Fruit fly (Drosophila melanogaster): Measurements from ENCODE around the gene CG9588.

Gene CG9588

DNA sequence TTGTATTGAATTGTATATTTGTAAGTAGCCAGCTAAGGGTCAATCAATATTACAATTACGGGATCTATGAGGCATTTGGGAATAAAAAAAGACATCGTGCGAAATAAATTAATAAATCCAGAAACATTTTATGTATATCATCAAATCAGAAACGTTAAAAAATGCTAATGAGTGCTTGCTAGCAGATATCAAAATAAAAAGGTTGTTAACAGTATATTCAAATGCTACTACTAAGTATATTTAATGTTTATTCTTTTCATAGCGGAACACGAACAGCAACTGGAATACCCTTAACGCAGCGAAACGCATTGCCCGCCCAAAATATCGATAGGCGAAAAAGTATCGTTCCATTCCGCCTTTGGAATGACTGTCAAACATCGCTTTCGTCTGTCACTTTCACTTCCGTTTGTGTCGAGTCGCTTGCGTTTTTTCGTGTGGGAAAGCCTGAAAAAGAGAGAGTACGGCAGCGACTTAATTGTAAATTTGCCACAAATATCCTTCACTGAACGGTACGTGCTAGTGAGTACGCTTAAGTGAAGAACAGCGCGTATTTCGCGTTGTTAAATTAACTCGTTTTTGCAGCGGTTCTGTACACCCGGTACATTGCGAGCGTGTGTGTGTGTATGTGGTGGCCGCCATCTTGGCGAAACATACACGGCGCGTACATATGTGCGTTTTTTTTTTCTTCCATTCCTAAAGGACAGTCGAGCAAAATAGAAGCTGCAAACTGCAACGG is 15.4 kb downstream of the CG9588 start, which contains the start of gene B52 (continued):
- TF ChIP-seq hbn (GFP tag; IDR thresholded peaks at IDR 0.05; ENCODE audit: partially characterized antibody) = no peak
- no peak for TF ChIP-seq H2.0 (GFP tag; IDR thresholded peaks at IDR 0.05)
- TF ChIP-seq NC2α (GFP tag; optimal IDR thresholded peaks at IDR 0.05) = peak; percentile 1
- TF ChIP-seq sens-2 (GFP tag; IDR thresholded peaks at IDR 0.05) = peak; percentile 73
- no peak for TF ChIP-seq CG10565 (GFP tag; optimal IDR thresholded peaks at IDR 0.05)
- 0 out of 3 replicates have a peak, but pooled peaks have one; percentile 33 for TF ChIP-seq vnd (GFP tag; IDR thresholded peaks at IDR 0.05; ENCODE audit: partially characterized antibody)
- peak; percentile 35 for TF ChIP-seq Myb (GFP tag; optimal IDR thresholded peaks at IDR 0.05)
- TF ChIP-seq ham (GFP tag; IDR thresholded peaks at IDR 0.05) = peak; percentile 54; the same call in 1 of the 2 replicates
- TF ChIP-seq esg (GFP tag; conservative IDR thresholded peaks at IDR 0.05) = peak; percentile 59
- peak; percentile 54; the same call in 1 of the 2 replicates for TF ChIP-seq CG17612 (GFP tag; IDR thresholded peaks at IDR 0.05)
- peak; percentile 28 for TF ChIP-seq CG12744 (GFP tag; optimal IDR thresholded peaks at IDR 0.05)
- TF ChIP-seq bigmax (GFP tag; optimal IDR thresholded peaks at IDR 0.05) = peak; percentile 51
- peak; percentile 53; the same call in 1 of the 2 replicates for TF ChIP-seq al (GFP tag; IDR thresholded peaks at IDR 0.05)
- TF ChIP-seq CG1832 (GFP tag; optimal IDR thresholded peaks at IDR 0.05) = no peak
- TF ChIP-seq CG34376 (GFP tag; optimal IDR thresholded peaks at IDR 0.05) = peak; percentile 84
- peak; percentile 76 for TF ChIP-seq ssp (GFP tag; IDR thresholded peaks at IDR 0.05)
- TF ChIP-seq CG3065 (GFP tag; optimal IDR thresholded peaks at IDR 0.05) = peak; percentile 25
- TF ChIP-seq Optix (GFP tag; IDR thresholded peaks at IDR 0.05) = 0 out of 3 replicates have a peak, but pooled peaks have one; percentile 22
- TF ChIP-seq Antp (GFP tag; optimal IDR thresholded peaks at IDR 0.05) = peak; percentile 48
- no peak for TF ChIP-seq CG12942 (GFP tag; optimal IDR thresholded peaks at IDR 0.05)
- TF ChIP-seq CG6683 (GFP tag; optimal IDR thresholded peaks at IDR 0.05) = peak; percentile 8
- no peak for TF ChIP-seq Atf-2 (GFP tag; optimal IDR thresholded peaks at IDR 0.05)
- peak; percentile 53; the same call in 2 of the 3 replicates for TF ChIP-seq Dbx (GFP tag; IDR thresholded peaks at IDR 0.05)
- peak; percentile 80 for TF ChIP-seq dm (GFP tag; optimal IDR thresholded peaks at IDR 0.05)
- peak; percentile 92 for TF ChIP-seq wek (GFP tag; optimal IDR thresholded peaks at IDR 0.05)
- no peak for TF ChIP-seq aop (GFP tag; IDR thresholded peaks at IDR 0.05)
- no peak for TF ChIP-seq sd (tag; optimal IDR thresholded peaks at IDR 0.05)
- TF ChIP-seq lmd (GFP tag; IDR thresholded peaks at IDR 0.05) = peak; percentile 47
- TF ChIP-seq CG7372 (GFP tag; IDR thresholded peaks at IDR 0.05) = no peak; the same call in 1 of the 2 replicates
- no peak for TF ChIP-seq Ravus (GFP tag; IDR thresholded peaks at IDR 0.05)
- TF ChIP-seq repo (GFP tag; optimal IDR thresholded peaks at IDR 0.05) = peak; percentile 1
- TF ChIP-seq seq (GFP tag; IDR thresholded peaks at IDR 0.05) = peak; percentile 48; the same call in 1 of the 2 replicates
- peak; percentile 55 for TF ChIP-seq crc (GFP tag; optimal IDR thresholded peaks at IDR 0.05)
- TF ChIP-seq CG9876 (GFP tag; optimal IDR thresholded peaks at IDR 0.05) = peak; percentile 42
- no peak for TF ChIP-seq CG16815 (GFP tag; optimal IDR thresholded peaks at IDR 0.05)
- peak; percentile 38 for TF ChIP-seq slp2 (GFP tag; optimal IDR thresholded peaks at IDR 0.05)
- peak; percentile 49 for TF ChIP-seq MBD-R2 (GFP tag; IDR thresholded peaks at IDR 0.05)
- TF ChIP-seq PHDP (tag; optimal IDR thresholded peaks at IDR 0.05) = peak; percentile 70
- peak; percentile 18 for TF ChIP-seq CG15479 (GFP tag; optimal IDR thresholded peaks at IDR 0.05)
- TF ChIP-seq Ssrp (tag; optimal IDR thresholded peaks at IDR 0.05) = no peak
- TF ChIP-seq az2 (GFP tag; optimal IDR thresholded peaks at IDR 0.05) = peak; percentile 15
- peak; percentile 34; the same call in 1 of the 3 replicates for TF ChIP-seq sr (GFP tag; IDR thresholded peaks at IDR 0.05)
- peak; percentile 47 for TF ChIP-seq CG16863 (GFP tag; optimal IDR thresholded peaks at IDR 0.05)
- peak; percentile 57; the same call in 1 of the 2 replicates for TF ChIP-seq CG11085 (GFP tag; IDR thresholded peaks at IDR 0.05)
- TF ChIP-seq Dip3 (GFP tag; optimal IDR thresholded peaks at IDR 0.05) = peak; percentile 17
- peak; percentile 52; the same call in 2 of the 3 replicates for TF ChIP-seq HLH4C (GFP tag; IDR thresholded peaks at IDR 0.05; ENCODE audit: partially characterized antibody)
- no peak for TF ChIP-seq CG7556 (GFP tag; optimal IDR thresholded peaks at IDR 0.05)
- peak; percentile 96 for TF ChIP-seq YL-1 (GFP tag; optimal IDR thresholded peaks at IDR 0.05)
- peak; percentile 42 for TF ChIP-seq Spps (tag; optimal IDR thresholded peaks at IDR 0.05)
